Worm (Caenorhabditis elegans) whole organism, late embryonic: ENCODE measurements around the gene F02C12.2.

Experiments used
- K09A11.1 ChIP-seq: sonication (generic microtip); optimal IDR thresholded peaks from 2 replicates; lab custom pipeline; 2017; ENCODE audit warnings: antibody characterized with exemption, mild to moderate bottlenecking, missing genetic modification characterization, missing compliant biosample characterization; ENCODE audit not compliant: insufficient read depth
- ahr-1 ChIP-seq: sonication (generic microtip); optimal IDR thresholded peaks from 2 replicates; lab custom pipeline; 2016; ENCODE audit warnings: missing genetic modification characterization, missing compliant biosample characterization
- ama-1 ChIP-seq: fragments of 150-350 bp; optimal IDR thresholded peaks from 2 replicates; lab custom pipeline; 2014
- ceh-14 ChIP-seq: sonication (generic microtip); optimal IDR thresholded peaks from 2 replicates; lab custom pipeline; 2016; ENCODE audit warnings: missing genotype, missing genetic modification characterization, missing compliant biosample characterization
- ceh-18 ChIP-seq: sonication (generic microtip); optimal IDR thresholded peaks from 2 replicates; lab custom pipeline; 2016; ENCODE audit warnings: missing genetic modification characterization, missing compliant biosample characterization
- ceh-2 ChIP-seq: sonication (generic microtip); optimal IDR thresholded peaks from 2 replicates; lab custom pipeline; 2016; ENCODE audit warnings: missing genotype, missing genetic modification characterization, missing compliant biosample characterization
- ceh-22 ChIP-seq: sonication (generic microtip); optimal IDR thresholded peaks from 2 replicates; lab custom pipeline; 2017; ENCODE audit warnings: missing biosample characterization, missing genetic modification characterization
- ceh-24 ChIP-seq: sonication (generic microtip); optimal IDR thresholded peaks from 2 replicates; lab custom pipeline; 2016; ENCODE audit warnings: mild to moderate bottlenecking, missing genetic modification characterization, missing compliant biosample characterization
- ceh-30 ChIP-seq: fragments of 150-350 bp; optimal IDR thresholded peaks from 2 replicates; lab custom pipeline; 2014; ENCODE audit warnings: missing biosample characterization, missing genetic modification characterization
- ceh-31 ChIP-seq: sonication (generic microtip); optimal IDR thresholded peaks from 2 replicates; lab custom pipeline; 2016; ENCODE audit warnings: missing genetic modification characterization, missing compliant biosample characterization
- ceh-34 ChIP-seq: sonication (generic microtip); optimal IDR thresholded peaks from 2 replicates; lab custom pipeline; 2016; ENCODE audit warnings: mild to moderate bottlenecking, missing genetic modification characterization, missing compliant biosample characterization
- ceh-45 ChIP-seq: fragments of 200-800 bp; sonication (Bioruptor generic); IDR thresholded peaks from 2 replicates; pipeline ENCODE4 v1.3.6; 2022; ENCODE audit warnings: missing genetic modification reagents, missing genetic modification characterization, missing compliant biosample characterization
- ceh-9 ChIP-seq: sonication (generic microtip); optimal IDR thresholded peaks from 2 replicates; lab custom pipeline; 2016; ENCODE audit warnings: mild to moderate bottlenecking, missing genetic modification characterization, inconsistent platforms, missing compliant biosample characterization
- dve-1 ChIP-seq: sonication (generic microtip); optimal IDR thresholded peaks from 2 replicates; lab custom pipeline; 2017; ENCODE audit warnings: antibody characterized with exemption, mild to moderate bottlenecking, missing genetic modification characterization, missing compliant biosample characterization
- elt-2 ChIP-seq: sonication (generic microtip); optimal IDR thresholded peaks from 2 replicates; lab custom pipeline; 2016; ENCODE audit warnings: missing genetic modification reagents, missing genetic modification characterization, missing compliant biosample characterization
- ets-4 ChIP-seq: sonication (generic microtip); optimal IDR thresholded peaks from 2 replicates; lab custom pipeline; 2016; ENCODE audit warnings: missing genetic modification characterization, missing compliant biosample characterization
- eyg-1 ChIP-seq: sonication (generic microtip); optimal IDR thresholded peaks from 2 replicates; lab custom pipeline; 2016; ENCODE audit warnings: missing genotype, missing genetic modification characterization, missing compliant biosample characterization
- fax-1 ChIP-seq: sonication (generic microtip); optimal IDR thresholded peaks from 2 replicates; lab custom pipeline; 2016; ENCODE audit warnings: missing genotype, missing genetic modification characterization, missing compliant biosample characterization
- fkh-6 ChIP-seq: sonication (generic microtip); optimal IDR thresholded peaks from 2 replicates; lab custom pipeline; 2016; ENCODE audit warnings: missing genetic modification characterization, missing compliant biosample characterization
- hlh-30 ChIP-seq: sonication (generic microtip); optimal IDR thresholded peaks from 2 replicates; lab custom pipeline; 2017; ENCODE audit warnings: antibody characterized with exemption, missing genetic modification characterization, missing compliant biosample characterization; ENCODE audit not compliant: insufficient read depth
- lim-6 ChIP-seq: sonication (generic microtip); optimal IDR thresholded peaks from 2 replicates; lab custom pipeline; 2016; ENCODE audit warnings: missing genetic modification characterization, missing compliant biosample characterization
- madf-2 ChIP-seq: sonication (generic microtip); optimal IDR thresholded peaks from 2 replicates; lab custom pipeline; 2017; ENCODE audit warnings: missing genetic modification characterization, missing compliant biosample characterization
- mec-3 ChIP-seq: sonication (generic microtip); optimal IDR thresholded peaks from 2 replicates; lab custom pipeline; 2016; ENCODE audit warnings: borderline replicate concordance, missing genetic modification characterization, missing compliant biosample characterization
- nfya-1 ChIP-seq: sonication (generic microtip); optimal IDR thresholded peaks from 2 replicates; lab custom pipeline; 2017; ENCODE audit warnings: missing genetic modification characterization, mild to moderate bottlenecking, missing compliant biosample characterization, antibody characterized with exemption, moderate library complexity
- npax-4 ChIP-seq: sonication (generic microtip); optimal IDR thresholded peaks from 2 replicates; lab custom pipeline; 2016; ENCODE audit warnings: missing genetic modification characterization, missing compliant biosample characterization
- odd-2 ChIP-seq: sonication (generic microtip); optimal IDR thresholded peaks from 2 replicates; lab custom pipeline; 2017; ENCODE audit warnings: antibody characterized with exemption, mild to moderate bottlenecking, missing genetic modification characterization, missing compliant biosample characterization
- pax-1 ChIP-seq: fragments of 150-350 bp; optimal IDR thresholded peaks from 2 replicates; lab custom pipeline; 2014; ENCODE audit warnings: missing biosample characterization, missing genetic modification characterization
- pha-2 ChIP-seq: sonication (generic microtip); optimal IDR thresholded peaks from 2 replicates; lab custom pipeline; 2017; ENCODE audit warnings: mild to moderate bottlenecking, missing genetic modification characterization, missing compliant biosample characterization
- pha-4 ChIP-seq: fragments of 150-350 bp; optimal IDR thresholded peaks from 2 replicates; lab custom pipeline; 2018; ENCODE audit warnings: missing biosample characterization, missing genetic modification reagents, missing genetic modification characterization
- pqm-1 ChIP-seq: sonication (generic microtip); optimal IDR thresholded peaks from 2 replicates; lab custom pipeline; 2016; ENCODE audit warnings: missing genetic modification characterization, missing compliant biosample characterization
- pros-1 ChIP-seq: fragments of 150-350 bp; optimal IDR thresholded peaks from 2 replicates; lab custom pipeline; 2014; ENCODE audit warnings: missing biosample characterization, missing genetic modification reagents, missing genetic modification characterization
- rnt-1 ChIP-seq: sonication (generic microtip); optimal IDR thresholded peaks from 2 replicates; lab custom pipeline; 2016; ENCODE audit warnings: missing genetic modification characterization, missing compliant biosample characterization
- sdc-2 ChIP-seq: sonication (generic microtip); optimal IDR thresholded peaks from 2 replicates; lab custom pipeline; 2016; ENCODE audit warnings: missing genotype, missing genetic modification characterization, missing compliant biosample characterization
- sox-4 ChIP-seq: sonication (generic microtip); optimal IDR thresholded peaks from 2 replicates; lab custom pipeline; 2017; ENCODE audit warnings: mild to moderate bottlenecking, missing genetic modification characterization, inconsistent platforms, missing compliant biosample characterization
- syd-9 ChIP-seq: sonication (generic microtip); optimal IDR thresholded peaks from 2 replicates; lab custom pipeline; 2016; ENCODE audit warnings: mild to moderate bottlenecking, missing genetic modification characterization, moderate library complexity, missing compliant biosample characterization
- tbx-7 ChIP-seq: sonication (generic microtip); optimal IDR thresholded peaks from 2 replicates; lab custom pipeline; 2016; ENCODE audit warnings: missing genotype, missing genetic modification characterization, missing compliant biosample characterization
- ttx-3 ChIP-seq: sonication (generic microtip); optimal IDR thresholded peaks from 2 replicates; lab custom pipeline; 2016; ENCODE audit warnings: missing genetic modification reagents, missing genetic modification characterization, missing compliant biosample characterization
- unc-3 ChIP-seq, 2 experiments: fragments of 200-800 bp in 1 of 2; sonication (Bioruptor generic) in 1 of 2; sonication (generic microtip) in 1 of 2; conservative IDR thresholded peaks in 1 of 2; optimal IDR thresholded peaks in 1 of 2; 2 replicates each; pipeline versions ENCODE4 v1.3.6 to Lab custom; 2016 to 2022; ENCODE audit warnings: missing compliant biosample characterization in 2 of 2, missing genetic modification characterization in 2 of 2, missing genetic modification reagents in 1 of 2
- unc-55 ChIP-seq: sonication (generic microtip); optimal IDR thresholded peaks from 2 replicates; lab custom pipeline; 2017; ENCODE audit warnings: missing biosample characterization, missing genetic modification reagents, missing genetic modification characterization
- ztf-16 ChIP-seq: sonication (generic microtip); optimal IDR thresholded peaks from 2 replicates; lab custom pipeline; 2017; ENCODE audit warnings: missing genetic modification characterization, missing compliant biosample characterization

F02C12.2 gene

ce11 chrX:13401311-13401710, 2.2 kb upstream of the F02C12.2 start:
- TF ChIP-seq unc-55 (no peak), eyg-1 (tag; lab: Kevin White, UChicago) (no peak), pax-1 (tag; lab: Kevin White, UChicago) (peak; percentile 21), rnt-1 (no peak)
- TF ChIP-seq, all 69 proteins: peak for 1

DNA sequence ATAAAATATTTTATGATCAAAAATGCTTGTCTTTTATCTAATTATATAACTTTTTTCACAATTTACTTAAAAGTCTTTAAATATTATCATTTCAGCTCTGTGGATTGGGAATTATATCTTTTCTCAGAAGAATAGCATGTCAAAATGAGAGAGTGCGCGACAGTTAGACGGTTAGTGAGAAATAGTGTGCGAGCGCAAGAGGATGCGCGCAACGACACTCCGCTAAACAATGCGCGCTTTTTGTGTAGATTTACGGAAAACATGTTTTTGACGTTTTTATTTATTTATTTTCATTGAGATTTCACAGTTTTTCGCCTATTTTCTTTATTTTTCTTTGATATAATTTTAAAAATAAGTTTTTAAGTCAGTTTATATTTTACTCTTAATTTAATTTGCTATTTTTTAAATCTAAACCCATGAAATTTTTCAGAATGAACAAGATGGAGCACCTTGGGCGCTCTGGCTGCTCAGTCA, 2.5 kb downstream of the F02C12.2 start, which contains the start of gene F02C12.3:
TSS of gene F02C12.3 (plus strand) at position 424 of the 474 bp plus-strand sequence.
- TF ChIP-seq sox-4 (tag; lab: Kevin White, UChicago) (no peak), pros-1 (tag; lab: Kevin White, UChicago) (no peak), ceh-34 (tag; lab: Kevin White, UChicago) (no peak), ceh-9 (tag; lab: Kevin White, UChicago) (no peak), ceh-14 (tag; lab: Kevin White, UChicago) (no peak), unc-55 (peak; percentile 35), ceh-2 (tag; lab: Kevin White, UChicago) (no peak), odd-2 (tag; lab: Kevin White, UChicago) (no peak), ceh-30 (tag; lab: Kevin White, UChicago) (no peak), dve-1 (tag; lab: Kevin White, UChicago) (peak; percentile 51), pha-2 (tag; lab: Kevin White, UChicago) (no peak), pqm-1 (tag; lab: Kevin White, UChicago) (no peak), pax-1 (tag; lab: Kevin White, UChicago) (peak; percentile 60), ztf-16 (tag; lab: Kevin White, UChicago) (no peak), ceh-22 (tag; lab: Kevin White, UChicago) (no peak), ceh-31 (tag; lab: Kevin White, UChicago) (no peak), mec-3 (tag; lab: Kevin White, UChicago) (no peak), nfya-1 (tag; lab: Kevin White, UChicago) (peak; percentile 58), ceh-45 (GFP tag; lab: Robert Waterston, UW) (no peak), hlh-30 (tag; lab: Kevin White, UChicago) (no peak), ttx-3 (no peak), pha-4 (tag; lab: Kevin White, UChicago) (no peak), elt-2 (tag; lab: Kevin White, UChicago) (no peak), unc-3 (GFP tag; conservative IDR thresholded peaks at IDR 0.05; lab: Robert Waterston, UW) (no peak), unc-3 (tag; optimal IDR thresholded peaks at IDR 0.05; lab: Kevin White, UChicago) (no peak), fax-1 (tag; lab: Kevin White, UChicago) (no peak), ahr-1 (tag; lab: Kevin White, UChicago) (no peak), eyg-1 (tag; lab: Kevin White, UChicago) (no peak), fkh-6 (tag; lab: Kevin White, UChicago) (no peak), sdc-2 (tag; lab: Kevin White, UChicago) (peak; percentile 28), K09A11.1 (tag; lab: Kevin White, UChicago) (no peak), madf-2 (tag; lab: Kevin White, UChicago) (no peak), syd-9 (no peak), tbx-7 (no peak), ets-4 (tag; lab: Kevin White, UChicago) (no peak), ceh-18 (tag; lab: Kevin White, UChicago) (no peak), rnt-1 (no peak), ama-1 (lab: Kevin White, UChicago) (no peak), npax-4 (no peak), ceh-24 (tag; lab: Kevin White, UChicago) (no peak), lim-6 (no peak)
